Worm (Caenorhabditis elegans) whole organism, early embryonic: Measurements from ENCODE around the gene atln-2.
A peak's percentile ranks its signal among the peaks of the same experiment; 100 is the strongest.

Source experiments
- B0310.2 ChIP-seq: sonication (generic microtip); optimal IDR thresholded peaks from 2 replicates; lab custom pipeline; 2016; ENCODE audit warnings: mild to moderate bottlenecking, missing genetic modification characterization, missing compliant biosample characterization
- aly-1 ChIP-seq: sonication (generic microtip); optimal IDR thresholded peaks from 2 replicates; lab custom pipeline; 2016; ENCODE audit warnings: missing genetic modification characterization, missing compliant biosample characterization
- ama-1 ChIP-seq: fragments of 150-350 bp; optimal IDR thresholded peaks from 2 replicates; lab custom pipeline; 2014
- ceh-13 ChIP-seq: fragments of 200-800 bp; sonication (Bioruptor generic); optimal IDR thresholded peaks from 2 replicates; lab custom pipeline; 2018; ENCODE audit warnings: mild to moderate bottlenecking, missing genetic modification characterization, missing compliant biosample characterization
- ceh-36 ChIP-seq: sonication (generic microtip); optimal IDR thresholded peaks from 2 replicates; lab custom pipeline; 2016; ENCODE audit warnings: missing genetic modification characterization, inconsistent platforms, missing compliant biosample characterization
- flt-1 ChIP-seq: fragments of 200-800 bp; sonication (Bioruptor generic); IDR thresholded peaks from 2 replicates; pipeline ENCODE4 v1.3.6; 2022; ENCODE audit warnings: missing genetic modification characterization, missing compliant biosample characterization
- pes-1 ChIP-seq: fragments of 200-800 bp; sonication (Bioruptor generic); IDR thresholded peaks from 2 replicates; pipeline ENCODE4 v1.3.6; 2022; ENCODE audit warnings: missing genetic modification reagents, missing genetic modification characterization, missing compliant biosample characterization
- scrt-1 ChIP-seq: fragments of 200-800 bp; sonication (Bioruptor generic); IDR thresholded peaks from 2 replicates; pipeline ENCODE4 v1.3.6; 2022; ENCODE audit warnings: missing genetic modification characterization, missing compliant biosample characterization
- tbx-37 ChIP-seq: fragments of 200-800 bp; sonication (Bioruptor generic); conservative IDR thresholded peaks from 2 replicates; pipeline ENCODE4 v1.3.6; 2022; ENCODE audit warnings: missing genetic modification reagents, missing genetic modification characterization, missing compliant biosample characterization

- TF ChIP-seq B0310.2 (tag; lab: Kevin White, UChicago) (no peak), tbx-37 (GFP tag; lab: Robert Waterston, UW) (peak; percentile 33; the same call in 1 of the 2 replicates), pes-1 (GFP tag; lab: Robert Waterston, UW) (no peak), flt-1 (GFP tag; lab: Robert Waterston, UW) (no peak), ama-1 (no peak), aly-1 (no peak), scrt-1 (GFP tag; lab: Robert Waterston, UW) (no peak), ceh-13 (GFP tag; lab: Kevin White, UChicago) (no peak), ceh-36 (tag; lab: Kevin White, UChicago) (no peak)
Observed at ce11 chrIV:14959375-14959774, 22.0 kb upstream of the atln-2 start.
